Fruit fly (Drosophila melanogaster): ENCODE results near the gene CG9747.

dm6 chr3R:30149506-30149905 lies 41.5 kb downstream of the CG9747 start, which contains the start of gene AdoR:
- no peak for TF ChIP-seq Dll (optimal IDR thresholded peaks at IDR 0.05)
- TF ChIP-seq CG8478 (optimal IDR thresholded peaks at IDR 0.05): no peak

Measured in whole organism.